Worm (Caenorhabditis elegans): ENCODE results near the gene K02E2.1.

ce11 chrV:20386942-20387341 is 35.6 kb downstream of the K02E2.1 start, which contains the start of gene K02E2.7:
- TF ChIP-seq egl-27 (tag; optimal IDR thresholded peaks at IDR 0.05) (no peak), alr-1 (tag; optimal IDR thresholded peaks at IDR 0.05) (no peak), elt-3 (tag; optimal IDR thresholded peaks at IDR 0.05) (no peak)

Measured in whole organism, L2 larva.